Fruit fly (Drosophila melanogaster): ENCODE measurements around the gene snRNP-U1-70K.

The snRNP-U1-70K gene

DNA sequence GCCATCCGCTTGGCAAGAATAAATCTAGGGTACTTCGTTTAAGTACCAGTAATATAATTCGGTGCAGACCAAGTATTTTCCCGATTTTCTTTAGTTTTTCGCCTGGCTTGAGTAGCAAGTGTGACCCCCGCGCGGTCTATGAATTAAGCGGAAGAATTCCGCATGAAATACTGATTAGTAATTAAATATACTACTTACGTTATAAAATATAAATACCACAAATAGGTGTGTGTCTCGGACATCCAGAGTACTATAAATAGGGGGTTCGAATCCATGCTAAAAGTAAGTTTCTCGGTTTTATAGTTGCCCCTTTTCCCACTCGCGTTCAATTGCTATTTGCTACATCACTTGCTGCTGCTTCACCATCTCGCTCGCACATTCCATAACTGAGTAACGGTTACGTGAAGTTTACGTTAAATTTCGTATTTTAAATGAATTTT lies at the start of gene snRNP-U1-70K:
Gene snRNP-U1-70K, minus strand, starts transcription at position 141 of the 440 bp plus-strand sequence.
- peak; percentile 38 to 72 for TF ChIP-seq CTCF (optimal IDR thresholded peaks at IDR 0.05)
- TF ChIP-seq CG8478 (optimal IDR thresholded peaks at IDR 0.05), result no peak

DNA sequence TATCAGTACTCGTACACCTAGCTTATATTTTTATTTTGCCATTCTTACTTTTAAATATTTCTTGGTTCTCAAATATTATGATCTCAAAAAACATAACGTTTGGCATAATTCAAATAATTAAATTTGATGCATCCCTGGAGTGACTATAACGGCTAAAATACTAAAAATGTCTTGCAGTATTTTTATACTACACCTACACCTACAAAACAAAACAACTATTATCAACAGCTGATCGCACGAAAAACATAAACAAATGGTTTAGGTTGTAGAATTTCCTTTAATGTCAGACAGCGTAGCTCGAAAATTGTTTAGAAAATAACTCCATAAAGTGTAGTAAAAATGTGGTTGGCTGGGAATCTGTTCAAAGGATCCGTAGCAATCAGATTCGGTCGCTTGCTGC lies 41.6 kb upstream of the snRNP-U1-70K start, which contains the start of gene CG43322:
Gene CG43322, plus strand, starts transcription at position 240 of the 400 bp plus-strand sequence.
- TF ChIP-seq CTCF (optimal IDR thresholded peaks at IDR 0.05), result no peak
- TF ChIP-seq CG8478 (optimal IDR thresholded peaks at IDR 0.05), result no peak

DNA sequence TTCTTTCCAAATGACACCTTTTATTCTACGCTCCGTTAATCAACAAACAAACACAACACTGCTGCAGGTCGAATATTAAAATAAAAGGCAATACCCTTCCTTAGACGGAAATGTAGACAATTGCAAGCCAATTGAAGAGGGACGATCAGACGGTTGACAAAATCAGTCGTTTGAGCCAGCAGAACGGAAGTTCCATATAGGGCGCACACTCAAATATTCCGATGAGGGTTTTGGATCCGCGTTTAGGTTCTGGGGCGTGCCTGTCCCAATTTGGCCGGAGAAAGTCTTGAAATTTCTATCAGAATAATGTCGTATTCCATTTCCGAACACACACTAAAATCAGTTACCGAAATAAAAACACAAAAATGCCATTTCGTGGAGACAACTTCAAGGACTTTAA lies 40.4 kb upstream of the snRNP-U1-70K start, which contains the start of gene CG43321:
Gene CG43321, plus strand, starts transcription at position 301 of the 400 bp plus-strand sequence.
- no peak for TF ChIP-seq CG8478 (optimal IDR thresholded peaks at IDR 0.05)
- no peak for TF ChIP-seq CTCF (optimal IDR thresholded peaks at IDR 0.05)

DNA sequence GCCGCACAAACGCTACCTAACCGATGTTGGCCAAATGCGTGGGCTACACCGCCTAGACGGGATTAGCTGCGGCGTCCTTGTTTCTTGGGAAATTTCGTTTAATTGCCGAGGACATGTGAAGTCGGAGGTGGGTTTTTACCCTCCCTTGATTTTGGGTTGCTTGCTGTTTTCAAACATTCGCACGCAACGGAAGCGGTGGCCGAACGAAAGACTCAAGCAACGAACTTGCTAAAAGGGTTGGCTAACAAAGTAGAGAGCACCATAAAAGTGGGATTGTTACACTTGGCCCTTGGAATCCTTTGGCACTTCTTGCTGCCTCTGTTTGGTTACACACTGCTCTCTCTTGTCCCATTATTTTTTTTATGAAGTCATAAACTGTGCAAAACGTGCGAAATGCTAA lies 39.0 kb upstream of the snRNP-U1-70K start:
- no peak for TF ChIP-seq CTCF (optimal IDR thresholded peaks at IDR 0.05)
- no peak for TF ChIP-seq CG8478 (optimal IDR thresholded peaks at IDR 0.05)

DNA sequence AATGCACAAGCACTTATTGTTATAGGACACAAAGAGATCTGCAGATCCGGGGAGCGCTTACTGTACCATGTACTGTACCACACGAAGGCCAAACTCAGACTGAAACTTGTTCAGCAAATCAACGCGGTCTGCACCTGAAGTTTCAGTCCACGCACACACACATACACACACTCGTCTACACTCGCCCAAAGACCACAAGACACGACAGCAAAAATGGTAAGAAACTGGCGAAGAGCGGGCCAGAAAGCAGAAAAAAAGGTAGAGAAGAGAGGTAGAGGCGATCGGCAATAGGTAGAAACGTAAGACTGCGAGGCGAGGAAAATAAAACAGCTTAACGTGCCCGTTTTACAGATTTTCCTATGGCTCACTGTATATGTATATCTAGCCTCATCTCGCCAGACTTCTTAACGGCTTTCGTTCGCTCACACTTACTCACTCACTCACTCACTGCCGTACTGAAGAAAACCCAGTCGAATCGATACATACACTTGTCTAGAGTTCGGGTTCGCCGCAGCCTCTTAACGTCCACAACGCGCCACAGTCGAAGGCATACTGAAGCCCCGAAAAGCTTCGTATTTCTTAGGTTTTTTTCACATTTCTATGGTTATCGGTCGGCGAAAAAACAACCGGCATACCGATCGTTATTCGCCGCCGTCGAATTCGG lies 38.4 kb upstream of the snRNP-U1-70K start, which contains the start of gene uif:
Gene uif, minus strand, starts transcription at position 553 of the 664 bp plus-strand sequence.
- TF ChIP-seq CG8478 (optimal IDR thresholded peaks at IDR 0.05), result no peak
- TF ChIP-seq CTCF (optimal IDR thresholded peaks at IDR 0.05), result no peak

DNA sequence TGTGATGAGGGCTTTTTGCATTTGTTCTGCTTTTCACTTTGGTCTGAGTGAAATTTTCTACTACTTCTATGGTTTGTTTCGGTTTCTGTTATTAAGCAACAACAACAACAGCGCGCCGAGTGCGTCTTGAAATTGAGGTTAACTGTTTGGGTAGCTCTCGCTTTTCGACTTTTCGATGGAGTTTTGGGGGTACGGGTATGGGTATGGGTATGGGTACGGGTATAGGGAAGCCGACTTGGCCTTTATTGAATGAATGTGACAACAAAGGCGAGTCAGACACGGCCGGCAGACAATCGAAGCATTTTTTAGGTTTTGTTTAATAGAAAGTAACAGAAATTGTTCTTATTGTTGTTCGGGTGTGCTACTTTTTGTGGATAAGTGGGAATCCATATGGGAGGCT lies 36.0 kb upstream of the snRNP-U1-70K start:
- no peak for TF ChIP-seq CTCF (optimal IDR thresholded peaks at IDR 0.05)

DNA sequence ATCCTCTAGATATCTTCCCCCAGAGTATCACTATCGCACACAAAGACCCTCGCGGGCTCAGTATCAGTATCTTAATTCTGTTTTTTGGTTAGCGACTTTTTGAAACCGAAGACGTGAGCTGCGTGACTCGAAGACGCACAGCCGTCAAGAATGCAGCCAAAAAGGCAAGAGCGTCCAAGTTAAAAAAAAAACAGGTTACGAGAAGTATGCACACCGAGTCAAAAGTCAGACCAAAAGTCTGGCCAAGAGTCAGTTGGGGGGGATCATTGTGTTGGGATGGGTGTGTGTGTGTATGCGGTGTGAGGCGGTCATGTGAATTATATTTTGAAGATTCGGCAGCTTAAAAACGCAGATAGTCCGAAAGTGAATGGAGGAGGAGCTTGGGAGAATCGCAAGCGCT lies 34.0 kb upstream of the snRNP-U1-70K start:
- TF ChIP-seq CG8478 (optimal IDR thresholded peaks at IDR 0.05), result no peak
- TF ChIP-seq CTCF (optimal IDR thresholded peaks at IDR 0.05), result no peak

DNA sequence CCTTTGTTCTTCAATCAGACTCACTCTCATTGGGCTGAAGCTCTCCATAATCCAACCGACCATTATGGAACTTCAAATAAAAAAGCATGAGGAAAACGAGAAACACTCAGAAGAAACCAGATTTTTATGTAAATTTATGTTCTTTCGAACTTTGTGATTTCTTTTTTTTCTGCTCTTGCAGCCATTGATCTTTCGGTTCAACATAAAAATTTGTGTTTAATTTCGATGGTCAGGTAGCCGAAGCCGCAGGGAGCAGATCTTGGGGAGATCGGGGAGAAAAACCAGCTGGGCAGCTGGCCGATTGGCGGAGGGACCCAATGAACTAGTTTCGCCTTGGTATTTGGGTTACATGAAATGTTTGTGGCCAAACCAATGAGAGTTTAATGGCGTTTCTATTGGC lies 32.8 kb upstream of the snRNP-U1-70K start:
- no peak for TF ChIP-seq CTCF (optimal IDR thresholded peaks at IDR 0.05)

DNA sequence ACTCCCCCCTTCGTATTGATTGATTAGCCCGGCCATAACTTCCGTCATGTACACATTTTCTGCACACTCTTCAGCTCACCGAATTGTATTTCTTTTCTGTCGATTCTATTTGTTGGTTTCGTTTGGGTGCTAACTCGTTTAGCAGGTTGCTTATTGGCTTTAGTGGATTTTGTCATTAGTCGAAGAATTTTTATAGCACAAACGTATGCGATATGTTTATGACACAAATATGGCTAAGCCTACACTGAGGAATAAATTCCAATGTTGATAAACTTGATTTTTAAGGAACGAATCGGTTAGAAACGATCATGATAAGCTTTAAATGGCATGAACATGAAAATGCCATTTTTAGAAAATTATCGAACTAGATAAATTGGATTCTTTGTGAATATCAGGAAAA lies 27.2 kb upstream of the snRNP-U1-70K start:
- TF ChIP-seq CTCF (optimal IDR thresholded peaks at IDR 0.05), result no peak
- TF ChIP-seq CG8478 (optimal IDR thresholded peaks at IDR 0.05), result no peak

DNA sequence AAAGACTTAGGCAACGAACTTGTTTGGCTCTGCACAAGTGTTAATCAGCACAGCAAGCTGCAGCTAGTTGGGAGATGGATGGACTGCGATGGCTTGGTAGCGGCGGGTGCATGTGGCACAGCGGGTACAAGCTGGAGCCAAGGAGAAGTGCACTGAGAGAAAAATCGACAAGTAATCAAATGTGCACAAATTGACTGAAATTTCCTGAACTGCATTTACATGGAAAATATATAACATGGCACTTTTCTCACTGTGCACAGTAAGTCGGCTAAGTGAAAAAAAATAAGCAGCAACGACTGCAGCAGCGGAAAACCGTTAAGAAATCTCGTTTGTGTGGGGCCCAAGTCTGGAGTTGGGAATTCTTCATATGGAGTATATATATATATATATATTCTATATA lies 19.5 kb upstream of the snRNP-U1-70K start:
- TF ChIP-seq CG8478 (optimal IDR thresholded peaks at IDR 0.05), result no peak

DNA sequence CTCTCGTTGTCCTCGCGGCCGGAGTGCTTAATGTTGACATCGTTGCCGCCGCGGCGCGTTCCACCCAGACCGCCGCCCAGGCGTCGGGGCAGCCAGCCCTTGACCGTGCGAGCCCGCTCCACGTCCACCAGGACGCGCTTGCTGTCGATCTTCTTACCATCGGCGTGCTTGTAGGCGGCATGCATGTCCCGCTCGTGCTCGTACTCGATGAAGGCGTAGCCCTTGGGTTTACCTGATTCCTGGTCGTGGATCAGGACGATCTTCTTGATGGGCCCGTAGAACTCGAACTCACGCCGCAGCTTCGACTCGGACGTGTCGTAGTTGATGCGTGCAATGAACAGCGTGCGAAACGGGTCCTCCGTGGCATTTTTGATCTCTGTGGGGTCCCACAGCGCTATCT lies 724 bp downstream of the snRNP-U1-70K start:
- TF ChIP-seq CG8478 (optimal IDR thresholded peaks at IDR 0.05) (no peak), CTCF (optimal IDR thresholded peaks at IDR 0.05) (no peak)

DNA sequence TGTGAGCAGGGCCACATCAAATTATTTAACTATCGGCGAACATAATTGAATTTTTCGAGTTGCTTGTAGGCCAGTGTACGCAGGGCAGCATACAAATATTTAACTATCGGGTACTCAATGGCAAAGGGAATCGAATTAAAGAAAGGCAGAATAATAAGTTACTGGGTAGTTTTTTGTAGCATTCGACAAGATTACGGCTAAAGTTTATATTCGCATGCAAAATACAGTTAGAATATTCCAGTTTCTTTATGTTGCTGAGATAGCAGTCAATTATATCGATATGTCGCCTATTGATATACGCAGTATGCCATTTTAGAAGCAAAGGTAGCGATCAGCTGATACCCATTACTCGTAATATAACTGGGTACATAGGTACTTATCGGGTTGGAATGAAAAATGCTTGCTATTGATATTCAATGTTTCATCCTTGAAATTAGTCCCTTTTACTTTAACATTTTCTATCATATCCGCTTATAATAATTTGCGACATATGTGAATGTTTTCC lies 3.5 kb downstream of the snRNP-U1-70K start:
- TF ChIP-seq CTCF (optimal IDR thresholded peaks at IDR 0.05), result peak; percentile 50
- no peak for TF ChIP-seq CG8478 (optimal IDR thresholded peaks at IDR 0.05)

DNA sequence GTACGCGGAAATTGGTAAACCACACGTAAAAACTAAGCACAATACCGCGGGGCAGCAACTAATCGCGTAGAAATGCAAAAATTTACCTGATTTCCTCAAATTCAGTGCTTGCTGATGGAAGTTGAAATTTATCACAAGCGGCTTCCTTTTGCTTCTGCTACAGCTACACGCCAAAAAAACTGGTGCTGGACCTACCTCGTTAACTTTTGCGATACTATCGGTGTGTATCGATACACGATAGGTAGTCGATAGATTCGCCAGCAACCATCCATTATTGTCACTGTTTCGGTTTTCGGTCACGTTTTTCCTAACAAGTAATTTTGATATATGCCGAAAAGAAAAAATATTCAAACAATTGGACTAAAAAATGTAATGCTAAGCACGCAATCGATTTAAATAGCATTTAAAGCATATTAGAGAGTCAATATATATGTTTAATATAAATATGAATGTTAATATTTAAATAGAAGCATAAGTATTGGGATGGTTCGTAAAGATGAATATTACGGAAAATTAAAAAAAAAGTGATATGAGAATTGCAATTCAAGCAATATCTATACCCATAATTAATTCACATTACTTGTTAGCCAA lies 4.0 kb downstream of the snRNP-U1-70K start, which contains the start of gene Sumo:
Gene Sumo, minus strand, starts transcription at position 223 of the 591 bp plus-strand sequence.
- TF ChIP-seq CTCF (optimal IDR thresholded peaks at IDR 0.05) (no peak), CG8478 (optimal IDR thresholded peaks at IDR 0.05) (no peak)

DNA sequence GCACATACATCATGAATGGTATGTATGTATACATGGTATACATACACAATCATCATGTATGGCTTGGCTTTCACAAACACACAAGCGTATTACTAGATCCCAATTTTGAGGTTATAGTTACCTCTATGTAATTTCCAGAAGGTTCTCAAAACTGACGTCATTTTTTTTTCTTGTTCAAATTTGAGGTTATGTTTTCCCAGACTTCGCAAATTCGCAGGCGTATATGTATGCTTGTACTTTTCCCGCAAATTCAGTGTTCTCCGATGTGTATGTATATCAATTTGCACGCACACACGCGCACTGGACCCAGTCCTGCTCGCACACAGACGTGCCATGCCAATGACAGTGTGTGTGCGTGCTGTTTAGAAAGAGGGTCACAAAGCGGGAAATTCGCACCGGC lies 5.2 kb downstream of the snRNP-U1-70K start:
- no peak for TF ChIP-seq CTCF (optimal IDR thresholded peaks at IDR 0.05)
- TF ChIP-seq CG8478 (optimal IDR thresholded peaks at IDR 0.05), result no peak

DNA sequence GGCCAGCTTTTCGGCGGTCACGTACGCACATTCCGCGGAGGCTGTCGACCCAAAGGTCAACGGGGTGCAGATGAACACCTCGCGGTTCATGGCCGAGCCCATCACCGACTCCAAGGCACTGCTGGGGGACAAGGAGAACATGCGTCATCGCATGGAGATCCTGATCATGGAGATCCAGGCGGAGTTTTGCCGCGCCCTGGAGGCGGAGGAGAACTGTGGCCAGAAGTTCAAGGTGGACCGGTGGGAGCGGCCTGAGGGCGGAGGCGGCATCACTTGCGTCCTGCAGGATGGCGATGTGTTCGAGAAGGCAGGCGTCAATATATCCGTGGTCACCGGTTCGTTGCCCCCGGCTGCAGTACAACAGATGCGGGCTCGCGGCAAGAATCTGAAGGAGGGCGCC lies 6.9 kb downstream of the snRNP-U1-70K start:
- no peak for TF ChIP-seq CTCF (optimal IDR thresholded peaks at IDR 0.05)
- no peak for TF ChIP-seq CG8478 (optimal IDR thresholded peaks at IDR 0.05)

DNA sequence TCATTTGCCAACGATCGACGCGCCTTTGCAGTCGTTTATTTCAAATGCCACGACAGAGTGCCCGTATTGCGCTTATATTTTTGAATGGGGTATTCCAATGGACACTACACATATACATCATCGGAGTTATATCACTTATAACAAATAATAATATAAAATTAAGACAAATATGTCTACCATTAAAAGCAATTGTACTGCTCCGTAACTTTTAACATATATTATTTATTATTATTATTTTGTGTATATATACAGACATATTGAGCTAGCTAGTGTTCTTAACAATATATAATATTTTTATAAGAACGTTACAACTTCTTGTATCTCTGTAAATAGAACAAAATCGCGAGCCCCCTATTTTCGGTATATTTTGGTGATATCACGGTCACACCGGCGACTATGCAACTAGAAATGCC lies 7.5 kb downstream of the snRNP-U1-70K start, which contains the start of the genes sip2 and Coprox:
Gene sip2, minus strand, starts transcription at position 53 of the 413 bp plus-strand sequence.
Gene Coprox, plus strand, starts transcription at position 400 of the 413 bp plus-strand sequence.
- no peak for TF ChIP-seq CTCF (optimal IDR thresholded peaks at IDR 0.05)
- no peak for TF ChIP-seq CG8478 (optimal IDR thresholded peaks at IDR 0.05)
